Fruit fly (Drosophila melanogaster) whole organism, embryonic: ENCODE data around the gene CG32448.

ENCODE experiments used
- Ada2b ChIP-seq: fragments of 200-800 bp; sonication (Bioruptor generic); IDR thresholded peaks from 2 replicates; pipeline ENCODE4 v1.3.6; 2022; ENCODE audit warnings: missing biosample characterization, missing genetic modification characterization
- Atf-2 ChIP-seq: fragments of 200-800 bp; sonication (Bioruptor generic); optimal IDR thresholded peaks from 2 replicates; lab custom pipeline; 2016; ENCODE audit warnings: missing biosample characterization, missing genetic modification characterization
- CG10209 ChIP-seq: fragments of 200-800 bp; sonication (Bioruptor generic); optimal IDR thresholded peaks from 3 replicates; lab custom pipeline; 2017; ENCODE audit warnings: missing biosample characterization, mild to moderate bottlenecking, missing genetic modification characterization, missing genetic modification reagents
- CG10267 ChIP-seq: fragments of 200-800 bp; sonication (Bioruptor generic); optimal IDR thresholded peaks from 2 replicates; lab custom pipeline; 2018; ENCODE audit warnings: missing biosample characterization, mild to moderate bottlenecking, missing genetic modification characterization, moderate library complexity
- CG11093 ChIP-seq: fragments of 200-800 bp; sonication (Bioruptor generic); IDR thresholded peaks from 3 replicates; pipeline ENCODE4 v1.3.6; 2022; ENCODE audit warnings: missing biosample characterization, missing genetic modification characterization
- CG12659 ChIP-seq: fragments of 200-800 bp; sonication (Bioruptor generic); optimal IDR thresholded peaks from 3 replicates; lab custom pipeline; 2017; ENCODE audit warnings: mild to moderate bottlenecking, missing biosample characterization, missing genetic modification reagents, missing genetic modification characterization
- CG12744 ChIP-seq: fragments of 200-800 bp; sonication (Bioruptor generic); optimal IDR thresholded peaks from 2 replicates; lab custom pipeline; 2016; ENCODE audit warnings: missing biosample characterization, missing genetic modification characterization
- CG13296 ChIP-seq: fragments of 200-800 bp; sonication (Bioruptor generic); optimal IDR thresholded peaks from 3 replicates; lab custom pipeline; 2018; ENCODE audit warnings: missing biosample characterization, mild to moderate bottlenecking, missing genetic modification characterization
- CG14050 ChIP-seq: fragments of 200-800 bp; sonication (Bioruptor generic); IDR thresholded peaks from 3 replicates; pipeline ENCODE4 v1.3.6; 2022; ENCODE audit warnings: missing biosample characterization, missing genetic modification characterization
- CG14667 ChIP-seq: fragments of 200-800 bp; sonication (Bioruptor generic); IDR thresholded peaks from 2 replicates; pipeline ENCODE4 v1.3.6; 2022; ENCODE audit warnings: missing biosample characterization, missing genetic modification characterization
- CG17912 ChIP-seq: fragments of 200-800 bp; sonication (Bioruptor generic); optimal IDR thresholded peaks from 2 replicates; lab custom pipeline; 2018; ENCODE audit warnings: missing biosample characterization, mild to moderate bottlenecking, missing genetic modification characterization
- CG18011 ChIP-seq: fragments of 200-800 bp; sonication (Bioruptor generic); optimal IDR thresholded peaks from 2 replicates; lab custom pipeline; 2017; ENCODE audit warnings: missing biosample characterization, missing genetic modification characterization, mild to moderate bottlenecking, moderate library complexity, missing genotype
- CG18476 ChIP-seq: fragments of 200-800 bp; sonication (Bioruptor generic); optimal IDR thresholded peaks from 2 replicates; lab custom pipeline; 2016; ENCODE audit warnings: missing biosample characterization, mild to moderate bottlenecking, missing genetic modification characterization
- CG18599 ChIP-seq: fragments of 200-800 bp; sonication (Bioruptor generic); optimal IDR thresholded peaks from 3 replicates; lab custom pipeline; 2017; ENCODE audit warnings: missing biosample characterization, missing genetic modification characterization, mild to moderate bottlenecking, moderate library complexity, missing genetic modification reagents
- CG2889 ChIP-seq: fragments of 200-800 bp; sonication (Bioruptor generic); IDR thresholded peaks from 3 replicates; pipeline ENCODE4 v1.3.6; 2022; ENCODE audit warnings: missing biosample characterization, missing genetic modification characterization
- CG30020 ChIP-seq: fragments of 200-800 bp; optimal IDR thresholded peaks from 2 replicates; lab custom pipeline; 2019; ENCODE audit warnings: missing biosample characterization, mild to moderate bottlenecking, missing genetic modification characterization, moderate library complexity
- CG33557 ChIP-seq: fragments of 200-800 bp; sonication (Bioruptor generic); optimal IDR thresholded peaks from 2 replicates; lab custom pipeline; 2019; ENCODE audit warnings: missing biosample characterization, mild to moderate bottlenecking, missing genetic modification characterization, moderate library complexity
- CG4360 ChIP-seq: fragments of 200-800 bp; sonication (Bioruptor generic); IDR thresholded peaks from 2 replicates; pipeline ENCODE4 v1.3.6; 2022; ENCODE audit warnings: missing biosample characterization, missing genetic modification characterization
- CG4424 ChIP-seq: fragments of 200-800 bp; sonication (Bioruptor generic); optimal IDR thresholded peaks from 3 replicates; lab custom pipeline; 2016; ENCODE audit warnings: missing biosample characterization, missing genetic modification characterization
- CG4707 ChIP-seq: fragments of 200-800 bp; sonication (Bioruptor generic); optimal IDR thresholded peaks from 2 replicates; lab custom pipeline; 2018; ENCODE audit warnings: missing biosample characterization, mild to moderate bottlenecking, missing genetic modification characterization, moderate library complexity
- CG4730 ChIP-seq: fragments of 200-800 bp; sonication (Bioruptor generic); IDR thresholded peaks from 2 replicates; pipeline ENCODE4 v1.3.6; 2022; ENCODE audit warnings: missing biosample characterization, missing genetic modification characterization
- CG4820 ChIP-seq: fragments of 200-800 bp; sonication (Bioruptor generic); optimal IDR thresholded peaks from 3 replicates; lab custom pipeline; 2016; ENCODE audit warnings: missing biosample characterization, missing genetic modification characterization
- CG6791 ChIP-seq: fragments of 200-800 bp; sonication (Bioruptor generic); IDR thresholded peaks from 3 replicates; pipeline ENCODE4 v1.3.6; 2022; ENCODE audit warnings: missing biosample characterization, missing genetic modification characterization; ENCODE audit not compliant: partially characterized antibody
- CG7928 ChIP-seq: fragments of 200-800 bp; sonication (Bioruptor generic); optimal IDR thresholded peaks from 2 replicates; lab custom pipeline; 2017; ENCODE audit warnings: missing biosample characterization, mild to moderate bottlenecking, missing genetic modification characterization
- CG9437 ChIP-seq: fragments of 200-800 bp; sonication (Bioruptor generic); optimal IDR thresholded peaks from 2 replicates; lab custom pipeline; 2018; ENCODE audit warnings: missing biosample characterization, mild to moderate bottlenecking, missing genetic modification characterization
- D19B ChIP-seq: fragments of 200-800 bp; sonication (Bioruptor generic); optimal IDR thresholded peaks from 2 replicates; lab custom pipeline; 2017; ENCODE audit warnings: missing biosample characterization, mild to moderate bottlenecking, missing genetic modification characterization
- Doc3 ChIP-seq: fragments of 200-800 bp; sonication (Bioruptor generic); IDR thresholded peaks from 3 replicates; pipeline ENCODE4 v1.3.6; 2022; ENCODE audit warnings: missing biosample characterization, missing genetic modification characterization; ENCODE audit not compliant: partially characterized antibody
- Fer3 ChIP-seq: fragments of 200-800 bp; sonication (Bioruptor generic); optimal IDR thresholded peaks from 2 replicates; lab custom pipeline; 2018; ENCODE audit warnings: missing biosample characterization, mild to moderate bottlenecking, missing genetic modification characterization, moderate library complexity
- Hand ChIP-seq: fragments of 200-800 bp; sonication (Bioruptor generic); optimal IDR thresholded peaks from 2 replicates; lab custom pipeline; 2017; ENCODE audit warnings: mild to moderate bottlenecking, missing biosample characterization, missing genetic modification reagents, missing genetic modification characterization
- Hey ChIP-seq: fragments of 200-800 bp; sonication (Bioruptor generic); optimal IDR thresholded peaks from 3 replicates; lab custom pipeline; 2018; ENCODE audit warnings: missing biosample characterization, mild to moderate bottlenecking, missing genetic modification characterization
- Hr78 ChIP-seq, 2 experiments: fragments of 200-800 bp in 1 of 2; fragments of >200 bp in 1 of 2; sonication (Bioruptor generic) in 1 of 2; optimal IDR thresholded peaks; 2 replicates each; lab custom pipeline; 2017 to 2019; ENCODE audit warnings: missing biosample characterization in 2 of 2, missing genetic modification characterization in 2 of 2, mild to moderate bottlenecking in 1 of 2, moderate library complexity in 1 of 2
- Meics ChIP-seq: fragments of 200-800 bp; sonication (Bioruptor generic); optimal IDR thresholded peaks from 2 replicates; lab custom pipeline; 2017; ENCODE audit warnings: missing biosample characterization, mild to moderate bottlenecking, missing genetic modification characterization
- NFAT ChIP-seq: fragments of 200-800 bp; sonication (Bioruptor generic); IDR thresholded peaks from 2 replicates; pipeline ENCODE4 v1.3.6; 2022; ENCODE audit warnings: missing biosample characterization, missing genetic modification characterization
- Oaz ChIP-seq: fragments of 200-800 bp; sonication (Bioruptor generic); IDR thresholded peaks from 2 replicates; pipeline ENCODE4 v1.3.6; 2022; ENCODE audit warnings: missing biosample characterization, missing genetic modification characterization
- Trl ChIP-seq, 3 experiments: fragments of >200 bp in 2 of 3; fragments of 200-800 bp in 1 of 3; sonication (Bioruptor generic) in 1 of 3; optimal IDR thresholded peaks; 2 replicates in 1 of 3; 3 replicates in 2 of 3; lab custom pipeline; 2016 to 2017; ENCODE audit warnings: missing biosample characterization in 1 of 3, missing genetic modification characterization in 1 of 3
- ash1 ChIP-seq: fragments of 200-800 bp; sonication (Bioruptor generic); optimal IDR thresholded peaks from 2 replicates; lab custom pipeline; 2018; ENCODE audit warnings: missing biosample characterization, mild to moderate bottlenecking, missing genetic modification characterization
- ato ChIP-seq: fragments of 200-800 bp; sonication (Bioruptor generic); IDR thresholded peaks from 2 replicates; pipeline ENCODE4 v1.3.6; 2022; ENCODE audit warnings: missing biosample characterization, missing genetic modification characterization; ENCODE audit not compliant: partially characterized antibody
- dan ChIP-seq: fragments of 200-800 bp; sonication (Bioruptor generic); IDR thresholded peaks from 2 replicates; pipeline ENCODE4 v1.3.6; 2022; ENCODE audit warnings: missing biosample characterization, missing genetic modification characterization
- eve ChIP-seq, 2 experiments: fragments of >200 bp; optimal IDR thresholded peaks; 2 replicates each; lab custom pipeline; 2017; ENCODE audit warnings: missing biosample characterization in 2 of 2, missing genetic modification characterization in 2 of 2
- exex ChIP-seq: fragments of 200-800 bp; sonication (Bioruptor generic); optimal IDR thresholded peaks from 4 replicates; lab custom pipeline; 2018; ENCODE audit warnings: missing biosample characterization, mild to moderate bottlenecking, missing genetic modification characterization, moderate library complexity
- fru ChIP-seq: fragments of >200 bp; optimal IDR thresholded peaks from 2 replicates; lab custom pipeline; 2017
- pfk ChIP-seq: fragments of 200-800 bp; sonication (Bioruptor generic); optimal IDR thresholded peaks from 2 replicates; lab custom pipeline; 2018; ENCODE audit warnings: missing biosample characterization, mild to moderate bottlenecking, missing genetic modification characterization, moderate library complexity
- run ChIP-seq: fragments of 200-800 bp; sonication (Bioruptor generic); optimal IDR thresholded peaks from 3 replicates; lab custom pipeline; 2018; ENCODE audit warnings: missing biosample characterization, mild to moderate bottlenecking, missing genetic modification characterization
- sisA ChIP-seq: fragments of 200-800 bp; sonication (Bioruptor generic); IDR thresholded peaks from 2 replicates; pipeline ENCODE4 v1.3.6; 2022; ENCODE audit warnings: missing biosample characterization, missing genetic modification characterization
- ssp ChIP-seq: fragments of 200-800 bp; sonication (Bioruptor generic); IDR thresholded peaks from 2 replicates; pipeline ENCODE4 v1.3.6; 2022; ENCODE audit warnings: missing biosample characterization, missing genetic modification characterization
- usp ChIP-seq: fragments of >200 bp; optimal IDR thresholded peaks from 2 replicates; lab custom pipeline; 2017; ENCODE audit warnings: missing biosample characterization, missing genetic modification characterization
- wor ChIP-seq: fragments of 200-800 bp; sonication (Bioruptor generic); IDR thresholded peaks from 2 replicates; pipeline ENCODE4 v1.3.6; 2022; ENCODE audit warnings: missing biosample characterization, missing genetic modification characterization
- zfh2 ChIP-seq: fragments of 200-800 bp; sonication (Bioruptor generic); optimal IDR thresholded peaks from 2 replicates; lab custom pipeline; 2016; ENCODE audit warnings: missing biosample characterization, missing genetic modification characterization

Gene CG32448

dm6 chr3L:21839720-21840641 lies 11.7 kb upstream of the CG32448 start (continued):
- no peak for TF ChIP-seq Trl (optimal IDR thresholded peaks at IDR 0.05; lab: Kevin White, UChicago)
- peak; percentile 90 for TF ChIP-seq Trl (GFP tag; optimal IDR thresholded peaks at IDR 0.05; lab: Kevin White, UChicago)
- TF ChIP-seq CG4360 (GFP tag; lab: Robert Waterston, UW) = peak; percentile 80
- peak; percentile 90 for TF ChIP-seq sisA (GFP tag; lab: Robert Waterston, UW)
- TF ChIP-seq CG12744 (GFP tag; lab: Kevin White, UChicago) = peak; percentile 91
- peak; percentile 93 for TF ChIP-seq CG10209 (GFP tag; lab: Kevin White, UChicago)
- peak in 1 of 2 experiments; percentile 55 for TF ChIP-seq eve (GFP tag; optimal IDR thresholded peaks at IDR 0.05; lab: Kevin White, UChicago)
- peak; percentile 86 for TF ChIP-seq D19B
- TF ChIP-seq Ada2b (GFP tag; lab: Robert Waterston, UW) = peak; percentile 84
- no peak for TF ChIP-seq fru (lab: Kevin White, UChicago)
- TF ChIP-seq CG14050 (GFP tag; lab: Robert Waterston, UW) = peak; percentile 74
- TF ChIP-seq ash1 = peak; percentile 59
- TF ChIP-seq CG13296 (GFP tag; lab: Kevin White, UChicago) = peak; percentile 94
- TF ChIP-seq exex = peak; percentile 57
- TF ChIP-seq CG30020 (tag; lab: Kevin White, UChicago) = peak; percentile 73
- peak; percentile 79 for TF ChIP-seq Hand (GFP tag; lab: Kevin White, UChicago)
- no peak for TF ChIP-seq ato (GFP tag; lab: Robert Waterston, UW)
- TF ChIP-seq CG6791 (GFP tag; lab: Robert Waterston, UW) = no peak
- TF ChIP-seq zfh2 (GFP tag; lab: Kevin White, UChicago) = peak; percentile 89
- TF ChIP-seq Meics (GFP tag; lab: Kevin White, UChicago) = peak; percentile 94
- peak; percentile 72 for TF ChIP-seq CG7928 (GFP tag; lab: Kevin White, UChicago)
- peak; percentile 94 for TF ChIP-seq CG4424 (GFP tag; lab: Kevin White, UChicago)
- peak; percentile 93 for TF ChIP-seq CG18476 (GFP tag; lab: Kevin White, UChicago)
- TF ChIP-seq CG18599 (GFP tag; lab: Kevin White, UChicago) = peak; percentile 95
- TF ChIP-seq pfk (GFP tag; lab: Kevin White, UChicago) = peak; percentile 14
- TF ChIP-seq CG2889 (GFP tag; lab: Robert Waterston, UW) = peak; percentile 86
- TF ChIP-seq wor (GFP tag; lab: Robert Waterston, UW) = peak; percentile 85
- TF ChIP-seq CG9437 = peak; percentile 92
- TF ChIP-seq Doc3 = no peak
- TF ChIP-seq usp (GFP tag; lab: Kevin White, UChicago) = no peak
- TF ChIP-seq CG10267 (tag; lab: Kevin White, UChicago) = peak; percentile 84
- TF ChIP-seq CG14667 (GFP tag; lab: Robert Waterston, UW) = peak; percentile 89
- peak; percentile 81 for TF ChIP-seq CG18011 (GFP tag; lab: Kevin White, UChicago)
- peak; percentile 94 for TF ChIP-seq CG4820 (GFP tag; lab: Kevin White, UChicago)
- TF ChIP-seq CG12659 (GFP tag; lab: Kevin White, UChicago) = peak; percentile 95
- peak; percentile 93 for TF ChIP-seq CG4707 (GFP tag; lab: Kevin White, UChicago)
- TF ChIP-seq ssp (GFP tag; lab: Robert Waterston, UW) = peak; percentile 84
- peak; percentile 87 for TF ChIP-seq run (tag; lab: Kevin White, UChicago)
- peak in 1 of 2 experiments; percentile 77 for TF ChIP-seq Hr78 (GFP tag; optimal IDR thresholded peaks at IDR 0.05; lab: Kevin White, UChicago)
- TF ChIP-seq Hey (tag; lab: Kevin White, UChicago) = peak; percentile 50
- TF ChIP-seq CG4730 = peak; percentile 86
- TF ChIP-seq CG11093 (GFP tag; lab: Robert Waterston, UW) = peak; percentile 88
- TF ChIP-seq dan (GFP tag; lab: Robert Waterston, UW) = peak; percentile 65; the same call in 1 of the 2 replicates
- peak; percentile 64 for TF ChIP-seq CG33557 (GFP tag; lab: Kevin White, UChicago)
- peak; percentile 79 for TF ChIP-seq NFAT
- peak; percentile 84 for TF ChIP-seq Oaz
- peak; percentile 93 for TF ChIP-seq Atf-2
- TF ChIP-seq Fer3 (tag; lab: Kevin White, UChicago) = peak; percentile 90
- no peak for TF ChIP-seq CG17912 (GFP tag; lab: Kevin White, UChicago)
